Worm (Caenorhabditis elegans): Measurements from ENCODE around the gene Y57G11C.36.

DNA sequence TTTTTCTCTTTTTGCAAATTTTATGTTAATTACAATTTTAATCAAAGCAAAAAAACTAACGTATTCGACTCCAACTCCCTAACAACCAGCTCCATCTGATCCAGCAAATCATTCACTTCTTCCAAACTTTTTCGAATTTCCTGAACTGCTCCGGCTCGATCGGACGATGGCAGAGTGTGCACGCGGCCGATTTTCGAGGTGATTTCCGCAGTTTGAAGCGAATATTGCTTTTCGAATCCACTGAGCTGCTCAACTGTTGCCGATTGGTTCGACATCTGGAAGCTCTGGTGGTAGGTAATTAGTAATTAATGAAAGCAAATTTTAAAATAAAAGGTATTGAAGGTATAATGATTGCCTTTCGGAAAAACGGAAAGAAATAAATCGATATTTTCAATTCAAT lies 7.2 kb downstream of the Y57G11C.36 start, which contains the start of gene vti-1:
- no peak for TF ChIP-seq flt-1 (GFP tag; IDR thresholded peaks at IDR 0.05)
- no peak for TF ChIP-seq cog-1 (tag; optimal IDR thresholded peaks at IDR 0.05)
- no peak for TF ChIP-seq ref-1 (GFP tag; conservative IDR thresholded peaks at IDR 0.05)

Measured in whole organism, midembryonic.